Fruit fly (Drosophila melanogaster) S2 (cell line): ENCODE results near the gene S-Lap3.

Experiments used
- CG8478 ChIP-seq: fragments of >200 bp; optimal IDR thresholded peaks from 2 replicates; lab custom pipeline; 2018
- CTCF ChIP-seq, 2 experiments: fragments of >200 bp; optimal IDR thresholded peaks; 2 replicates each; lab custom pipeline; 2018

dm6 chr3L:10439873-10440272 lies 25.1 kb upstream of the S-Lap3 start:
- TF ChIP-seq CG8478 (lab: Kevin White, UChicago): no peak
- no peak for TF ChIP-seq CTCF (optimal IDR thresholded peaks at IDR 0.05; lab: Kevin White, UChicago)
